Fruit fly (Drosophila melanogaster): ENCODE results near the gene kuz.

kuz gene

DNA sequence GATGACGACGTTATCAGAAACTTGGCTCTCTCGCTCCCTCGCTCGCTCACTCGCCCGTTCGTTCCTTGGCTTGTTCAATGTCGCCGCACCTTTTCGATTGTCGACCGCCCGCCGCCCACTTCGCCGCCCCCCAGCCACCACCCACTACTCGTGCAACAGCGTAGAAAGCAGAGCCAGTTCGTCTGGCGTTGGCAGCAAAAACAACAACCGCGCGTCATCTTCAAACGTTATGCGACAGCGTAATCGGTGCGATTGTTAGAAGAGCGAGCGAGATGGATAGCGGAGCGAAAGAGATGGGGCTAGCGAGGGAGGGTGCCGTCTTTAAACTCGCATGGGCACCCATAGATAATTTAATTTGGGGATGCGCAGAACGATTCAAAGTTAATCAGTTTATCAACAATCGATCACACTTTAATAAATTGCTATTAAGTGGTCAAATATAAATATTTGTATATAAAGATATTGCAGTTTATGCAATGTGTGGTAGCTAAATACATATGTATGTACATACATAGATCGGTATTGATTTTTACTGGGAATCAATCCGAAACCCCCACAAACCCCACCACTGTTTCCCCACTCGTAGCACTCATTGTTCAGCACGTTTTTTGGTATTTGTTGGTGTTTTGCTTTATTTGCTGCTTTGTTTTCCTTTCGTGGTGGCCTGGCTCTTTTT lies 35.5 kb upstream of the kuz start (continued):
- TF ChIP-seq vnd (GFP tag; IDR thresholded peaks at IDR 0.05; ENCODE audit: partially characterized antibody) (no peak), fd3F (GFP tag; optimal IDR thresholded peaks at IDR 0.05) (peak; percentile 59), CG13894 (tag; optimal IDR thresholded peaks at IDR 0.05) (no peak), CG18764 (GFP tag; optimal IDR thresholded peaks at IDR 0.05) (no peak), CG13624 (GFP tag; optimal IDR thresholded peaks at IDR 0.05) (no peak), CG11247 (GFP tag; IDR thresholded peaks at IDR 0.05) (peak; percentile 50; the same call in 1 of the 2 replicates), Dip2 (GFP tag; IDR thresholded peaks at IDR 0.05) (no peak), Ssrp (tag; optimal IDR thresholded peaks at IDR 0.05) (peak; percentile 53), CG8089 (GFP tag; optimal IDR thresholded peaks at IDR 0.05) (no peak), CG2199 (GFP tag; IDR thresholded peaks at IDR 0.05) (no peak), CG17802 (tag; optimal IDR thresholded peaks at IDR 0.05) (no peak), Scr (GFP tag; IDR thresholded peaks at IDR 0.05; ENCODE audit: partially characterized antibody) (0 out of 2 replicates have a peak, but pooled peaks have one; percentile 11), CG12769 (tag; optimal IDR thresholded peaks at IDR 0.05) (peak; percentile 81), nerfin-1 (tag; optimal IDR thresholded peaks at IDR 0.05) (peak; percentile 7), lilli (GFP tag; optimal IDR thresholded peaks at IDR 0.05) (peak; percentile 63), hbn (GFP tag; IDR thresholded peaks at IDR 0.05; ENCODE audit: partially characterized antibody) (no peak), Dll (GFP tag; IDR thresholded peaks at IDR 0.05; ENCODE audit: partially characterized antibody) (no peak), aop (GFP tag; IDR thresholded peaks at IDR 0.05) (no peak), CG9797 (GFP tag; optimal IDR thresholded peaks at IDR 0.05) (no peak), CG8478 (optimal IDR thresholded peaks at IDR 0.05) (no peak), odd (GFP tag; optimal IDR thresholded peaks at IDR 0.05) (peak; percentile 37), Sry-β (GFP tag; optimal IDR thresholded peaks at IDR 0.05) (no peak), CG14860 (GFP tag; IDR thresholded peaks at IDR 0.05; ENCODE audit: partially characterized antibody) (no peak), pan (optimal IDR thresholded peaks at IDR 0.05) (no peak), pan (GFP tag; optimal IDR thresholded peaks at IDR 0.05 in 1 of 2, IDR thresholded peaks at IDR 0.05 in 1 of 2) (peak in 1 of 2 experiments; percentile 61), Poxn (GFP tag; IDR thresholded peaks at IDR 0.05) (peak; percentile 57), Nf-YC (tag; optimal IDR thresholded peaks at IDR 0.05) (peak; percentile 26), CG8359 (GFP tag; optimal IDR thresholded peaks at IDR 0.05; ENCODE audit: borderline replicate concordance) (no peak), CG15011 (GFP tag; optimal IDR thresholded peaks at IDR 0.05) (no peak), CG33557 (GFP tag; optimal IDR thresholded peaks at IDR 0.05) (no peak), Fer1 (GFP tag; optimal IDR thresholded peaks at IDR 0.05) (peak; percentile 74), CG16779 (GFP tag; IDR thresholded peaks at IDR 0.05) (no peak), Atf-2 (GFP tag; optimal IDR thresholded peaks at IDR 0.05) (no peak), CHES-1-like (GFP tag; optimal IDR thresholded peaks at IDR 0.05) (no peak), CG15269 (tag; optimal IDR thresholded peaks at IDR 0.05) (peak; percentile 58), Hr78 (GFP tag; optimal IDR thresholded peaks at IDR 0.05) (peak in 1 of 2 experiments; percentile 18), CG15601 (tag; optimal IDR thresholded peaks at IDR 0.05) (peak; percentile 50), mld (GFP tag; IDR thresholded peaks at IDR 0.05; ENCODE audit: partially characterized antibody) (no peak), bcd (GFP tag; optimal IDR thresholded peaks at IDR 0.05) (peak; percentile 43), crol (GFP tag; IDR thresholded peaks at IDR 0.05) (peak; percentile 95), TFAM (GFP tag; optimal IDR thresholded peaks at IDR 0.05) (no peak), Meics (GFP tag; optimal IDR thresholded peaks at IDR 0.05) (peak; percentile 67), NC2α (GFP tag; optimal IDR thresholded peaks at IDR 0.05) (no peak), CG10274 (GFP tag; optimal IDR thresholded peaks at IDR 0.05) (peak; percentile 34), Lim3 (GFP tag; IDR thresholded peaks at IDR 0.05) (no peak), cwo (GFP tag; optimal IDR thresholded peaks at IDR 0.05) (peak; percentile 92), CG8765 (GFP tag; IDR thresholded peaks at IDR 0.05) (peak; percentile 38; the same call in 1 of the 2 replicates), Blimp-1 (GFP tag; optimal IDR thresholded peaks at IDR 0.05) (no peak), cas (GFP tag; IDR thresholded peaks at IDR 0.05) (0 out of 2 replicates have a peak, but pooled peaks have one; percentile 24)
